Fruit fly (Drosophila melanogaster): Measurements from ENCODE around the gene Arpc3B.

The Arpc3B gene

DNA sequence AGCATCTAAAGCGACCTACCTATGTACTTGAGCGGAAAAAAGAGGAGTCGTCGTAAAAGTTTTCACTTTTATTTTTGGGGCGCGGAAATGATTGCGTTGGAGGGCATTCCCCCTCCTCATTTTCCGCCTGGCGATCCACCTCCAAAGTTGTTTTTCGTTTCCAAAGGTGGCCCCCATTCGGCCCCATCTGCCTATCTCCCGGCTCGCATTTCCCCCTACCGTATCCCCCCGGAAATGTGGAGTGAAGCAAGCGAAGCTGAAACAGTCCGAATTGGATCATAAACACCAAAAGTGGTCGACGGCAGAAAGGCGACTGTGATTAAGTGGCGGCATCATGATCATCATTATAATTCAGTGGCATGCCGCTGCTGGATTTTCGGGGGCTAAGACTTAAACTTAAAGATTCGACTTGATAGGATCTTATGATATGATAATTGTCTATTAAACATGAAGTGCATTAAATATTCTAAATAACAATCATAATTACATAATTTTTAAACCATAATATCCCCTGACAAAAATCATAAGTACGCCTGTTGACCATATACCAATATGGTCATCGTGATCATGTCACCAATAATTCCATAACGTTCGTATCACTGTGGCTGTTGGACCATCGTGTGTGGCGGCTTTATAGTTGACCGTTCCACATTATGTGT lies 18.0 kb upstream of the Arpc3B start (continued):
- TF ChIP-seq CG30403 (GFP tag; optimal IDR thresholded peaks at IDR 0.05) (peak; percentile 77), sqz (GFP tag; optimal IDR thresholded peaks at IDR 0.05) (no peak), Dek (tag; optimal IDR thresholded peaks at IDR 0.05) (peak; percentile 74), CG4820 (GFP tag; optimal IDR thresholded peaks at IDR 0.05) (peak; percentile 46), bigmax (GFP tag; optimal IDR thresholded peaks at IDR 0.05) (no peak), CG15514 (GFP tag; optimal IDR thresholded peaks at IDR 0.05) (peak; percentile 52), CoRest (tag; optimal IDR thresholded peaks at IDR 0.05) (peak; percentile 74), CG15073 (GFP tag; optimal IDR thresholded peaks at IDR 0.05) (no peak), amos (GFP tag; IDR thresholded peaks at IDR 0.05; ENCODE audit: partially characterized antibody) (no peak; the same call in 1 of the 2 replicates), NK7.1 (GFP tag; optimal IDR thresholded peaks at IDR 0.05) (no peak), CG10543 (GFP tag; optimal IDR thresholded peaks at IDR 0.05) (peak; percentile 43), CG17612 (GFP tag; IDR thresholded peaks at IDR 0.05) (no peak), Eip74EF (GFP tag; optimal IDR thresholded peaks at IDR 0.05) (peak in 1 of 2 experiments; percentile 77), grn (GFP tag; optimal IDR thresholded peaks at IDR 0.05) (no peak), Vsx1 (GFP tag; optimal IDR thresholded peaks at IDR 0.05) (no peak), YL-1 (GFP tag; optimal IDR thresholded peaks at IDR 0.05) (no peak), CG4360 (GFP tag; IDR thresholded peaks at IDR 0.05) (0 out of 2 replicates have a peak, but pooled peaks have one; percentile 11), Mad (GFP tag; optimal IDR thresholded peaks at IDR 0.05) (peak; percentile 56), her (GFP tag; optimal IDR thresholded peaks at IDR 0.05) (no peak), CG12942 (GFP tag; optimal IDR thresholded peaks at IDR 0.05) (peak; percentile 63), CG11504 (tag; optimal IDR thresholded peaks at IDR 0.05) (peak; percentile 86), CG17829 (tag; optimal IDR thresholded peaks at IDR 0.05) (peak; percentile 74), schlank (tag; optimal IDR thresholded peaks at IDR 0.05) (peak; percentile 33), CG12744 (GFP tag; optimal IDR thresholded peaks at IDR 0.05) (no peak), PHDP (tag; optimal IDR thresholded peaks at IDR 0.05) (peak; percentile 82), CG10274 (GFP tag; optimal IDR thresholded peaks at IDR 0.05) (peak; percentile 11), so (GFP tag; IDR thresholded peaks at IDR 0.05) (peak; percentile 83), CG9437 (GFP tag; optimal IDR thresholded peaks at IDR 0.05) (peak; percentile 47), tup (GFP tag; optimal IDR thresholded peaks at IDR 0.05) (no peak), ab (GFP tag; optimal IDR thresholded peaks at IDR 0.05) (no peak), jumu (GFP tag; optimal IDR thresholded peaks at IDR 0.05) (peak; percentile 21), Mes4 (GFP tag; optimal IDR thresholded peaks at IDR 0.05) (peak; percentile 2), CG16813 (GFP tag; IDR thresholded peaks at IDR 0.05; ENCODE audit: partially characterized antibody) (no peak), CG4282 (GFP tag; optimal IDR thresholded peaks at IDR 0.05) (no peak), vnd (GFP tag; IDR thresholded peaks at IDR 0.05; ENCODE audit: partially characterized antibody) (no peak), CG3838 (GFP tag; optimal IDR thresholded peaks at IDR 0.05) (peak; percentile 29), corto (GFP tag; optimal IDR thresholded peaks at IDR 0.05) (no peak), dpn (GFP tag; optimal IDR thresholded peaks at IDR 0.05) (peak; percentile 54 to 81), ci (GFP tag; IDR thresholded peaks at IDR 0.05) (peak; percentile 85), crol (GFP tag; IDR thresholded peaks at IDR 0.05) (peak; percentile 82), Ada2b (GFP tag; IDR thresholded peaks at IDR 0.05) (peak; percentile 70), chinmo (GFP tag; IDR thresholded peaks at IDR 0.05; ENCODE audit: partially characterized antibody) (no peak), CG30020 (tag; optimal IDR thresholded peaks at IDR 0.05) (no peak), CG18476 (GFP tag; optimal IDR thresholded peaks at IDR 0.05) (peak; percentile 22), CG7786 (GFP tag; optimal IDR thresholded peaks at IDR 0.05) (peak; percentile 15), disco-r (GFP tag; optimal IDR thresholded peaks at IDR 0.05) (no peak), NC2β (GFP tag; optimal IDR thresholded peaks at IDR 0.05) (no peak), vvl (GFP tag; IDR thresholded peaks at IDR 0.05) (peak; percentile 79), Hey (tag; optimal IDR thresholded peaks at IDR 0.05) (no peak)

All from whole organism, embryonic.